Fruit fly (Drosophila melanogaster) Kc167 (cell line): ENCODE measurements around the gene LanB1.

ENCODE experiments used
- Sin3A ChIP-seq: fragments of >200 bp; optimal IDR thresholded peaks from 2 replicates; lab custom pipeline; 2018; ENCODE audit warnings: missing external identifiers
- insv ChIP-seq: fragments of >200 bp; optimal IDR thresholded peaks from 3 replicates; lab custom pipeline; 2018; ENCODE audit warnings: missing external identifiers
- psq ChIP-seq: fragments of >200 bp; optimal IDR thresholded peaks from 2 replicates; lab custom pipeline; 2017; ENCODE audit warnings: missing external identifiers

DNA sequence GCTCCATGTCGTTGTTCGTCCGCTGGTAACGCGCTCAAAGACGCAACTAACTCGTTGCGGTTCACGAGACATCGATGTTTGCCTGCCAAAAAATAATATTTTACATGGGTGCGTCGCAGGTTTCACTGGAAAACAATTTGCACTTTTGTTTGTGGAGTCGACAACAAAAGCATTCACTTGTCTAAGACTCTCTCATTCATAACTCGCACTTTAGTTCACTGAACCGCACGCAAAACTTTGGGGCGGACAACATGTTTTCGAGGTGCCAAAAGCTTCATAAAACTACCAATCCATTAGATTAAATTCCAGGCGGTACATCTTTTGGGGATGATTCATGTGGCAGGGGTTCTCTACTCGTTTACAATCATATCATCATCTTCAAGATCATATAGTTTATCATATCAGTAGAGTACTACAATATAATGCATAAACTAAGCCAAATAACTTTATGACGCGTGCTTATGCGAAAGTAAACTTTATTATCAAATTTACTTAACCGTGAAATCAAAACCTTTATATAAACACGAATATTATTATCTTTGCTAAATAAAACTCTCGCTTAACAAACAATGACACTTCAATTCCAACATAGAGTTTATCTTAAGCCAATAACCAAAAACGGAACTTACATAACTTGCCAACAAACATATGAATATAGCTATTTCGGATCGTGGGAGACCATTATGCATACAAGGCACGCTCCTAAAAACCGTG lies 33.1 kb upstream of the LanB1 start, which contains the start of gene CG7179:
- TF ChIP-seq Sin3A (lab: Kevin White, UChicago) (no peak), insv (no peak), psq (lab: Kevin White, UChicago) (no peak)
